Worm (Caenorhabditis elegans): ENCODE data around the gene ins-16.
A peak's percentile ranks its signal among the peaks of the same experiment; 100 is the strongest.

Gene ins-16

ce11 chrIII:2068248-2068647 lies 7.5 kb upstream of the ins-16 start, which contains the start of gene Y39A3A.3:
Gene Y39A3A.3, minus strand, starts transcription at chrIII:2068348.
- no peak for TF ChIP-seq lsy-2 (tag; optimal IDR thresholded peaks at IDR 0.05)

- TF ChIP-seq ham-2 (GFP tag; optimal IDR thresholded peaks at IDR 0.05) (peak; percentile 33), snpc-4 (tag; optimal IDR thresholded peaks at IDR 0.05) (no peak), sptf-1 (tag; optimal IDR thresholded peaks at IDR 0.05) (no peak)
These were observed 689 bp downstream of the ins-16 start for ce11 chrIII:2060068-2060467.

ce11 chrIII:2057570-2057969 lies 3.2 kb downstream of the ins-16 start, which contains the start of gene Y39A3A.2:
Gene Y39A3A.2, minus strand, starts transcription at chrIII:2057670.
- no peak for TF ChIP-seq ztf-11 (tag; optimal IDR thresholded peaks at IDR 0.05)
- no peak for TF ChIP-seq nhr-12 (tag; optimal IDR thresholded peaks at IDR 0.05)
- no peak for TF ChIP-seq sem-2 (GFP tag; optimal IDR thresholded peaks at IDR 0.05)
- TF ChIP-seq pha-4 (tag; optimal IDR thresholded peaks at IDR 0.05) = no peak
- TF ChIP-seq ham-2 (GFP tag; optimal IDR thresholded peaks at IDR 0.05) = no peak
- no peak for TF ChIP-seq unc-62 (GFP tag; optimal IDR thresholded peaks at IDR 0.05)
- no peak for TF ChIP-seq unc-39 (tag; optimal IDR thresholded peaks at IDR 0.05)
- no peak for TF ChIP-seq sptf-1 (tag; optimal IDR thresholded peaks at IDR 0.05)
- no peak for TF ChIP-seq blmp-1 (tag; optimal IDR thresholded peaks at IDR 0.05)
- TF ChIP-seq hlh-1 (tag; optimal IDR thresholded peaks at IDR 0.05) = no peak
- no peak for TF ChIP-seq mep-1 (tag; optimal IDR thresholded peaks at IDR 0.05)
- no peak for TF ChIP-seq ceh-83 (GFP tag; optimal IDR thresholded peaks at IDR 0.05)

ce11 chrIII:2054084-2054483 lies 6.7 kb downstream of the ins-16 start, which contains the start of gene M01E10.3:
Gene M01E10.3, minus strand, starts transcription at chrIII:2054184.
- no peak for TF ChIP-seq blmp-1 (tag; optimal IDR thresholded peaks at IDR 0.05)
- no peak for TF ChIP-seq nhr-28 (tag; optimal IDR thresholded peaks at IDR 0.05)
- no peak for TF ChIP-seq mls-2 (tag; optimal IDR thresholded peaks at IDR 0.05)
- TF ChIP-seq ceh-83 (GFP tag; optimal IDR thresholded peaks at IDR 0.05) = no peak

- TF ChIP-seq elt-3 (tag; optimal IDR thresholded peaks at IDR 0.05) (peak; percentile 8), ceh-39 (tag; optimal IDR thresholded peaks at IDR 0.05) (no peak), snpc-4 (tag; optimal IDR thresholded peaks at IDR 0.05) (no peak), nhr-237 (tag; optimal IDR thresholded peaks at IDR 0.05) (no peak)
These were observed 7.3 kb downstream of the ins-16 start for ce11 chrIII:2053433-2053832.

- TF ChIP-seq tbx-8 (GFP tag; optimal IDR thresholded peaks at IDR 0.05) (no peak), bed-3 (GFP tag; optimal IDR thresholded peaks at IDR 0.05) (no peak), M03D4.4 (tag; optimal IDR thresholded peaks at IDR 0.05) (no peak), elt-1 (tag; optimal IDR thresholded peaks at IDR 0.05; ENCODE audit: borderline replicate concordance, insufficient read depth) (no peak), nhr-2 (tag; optimal IDR thresholded peaks at IDR 0.05) (no peak), pha-4 (tag; optimal IDR thresholded peaks at IDR 0.05) (no peak), lin-13 (tag; optimal IDR thresholded peaks at IDR 0.05) (no peak), ztf-11 (tag; optimal IDR thresholded peaks at IDR 0.05) (no peak), nhr-76 (tag; optimal IDR thresholded peaks at IDR 0.05) (no peak), sptf-1 (tag; optimal IDR thresholded peaks at IDR 0.05) (no peak), ceh-39 (tag; optimal IDR thresholded peaks at IDR 0.05) (no peak), drap-1 (GFP tag; optimal IDR thresholded peaks at IDR 0.05) (no peak)
These were observed 10.3 kb downstream of the ins-16 start for ce11 chrIII:2050494-2050893.

- TF ChIP-seq zip-8 (tag; optimal IDR thresholded peaks at IDR 0.05) = no peak
- no peak for TF ChIP-seq M03D4.4 (tag; optimal IDR thresholded peaks at IDR 0.05)
- TF ChIP-seq ceh-43 (GFP tag; optimal IDR thresholded peaks at IDR 0.05) = no peak
- no peak for TF ChIP-seq flh-1 (GFP tag; optimal IDR thresholded peaks at IDR 0.05)
- no peak for TF ChIP-seq ztf-11 (tag; optimal IDR thresholded peaks at IDR 0.05)
- TF ChIP-seq elt-3 (tag; optimal IDR thresholded peaks at IDR 0.05) = no peak
- TF ChIP-seq nhr-2 (tag; optimal IDR thresholded peaks at IDR 0.05) = no peak
- no peak for TF ChIP-seq sem-2 (GFP tag; optimal IDR thresholded peaks at IDR 0.05)
- TF ChIP-seq mep-1 (tag; optimal IDR thresholded peaks at IDR 0.05) = no peak
- TF ChIP-seq tbx-8 (GFP tag; optimal IDR thresholded peaks at IDR 0.05) = no peak
- no peak for TF ChIP-seq elt-1 (tag; optimal IDR thresholded peaks at IDR 0.05; ENCODE audit: borderline replicate concordance, insufficient read depth)
- TF ChIP-seq lin-13 (tag; optimal IDR thresholded peaks at IDR 0.05) = no peak
These were observed 10.9 kb downstream of the ins-16 start for ce11 chrIII:2049825-2050224.

Measured in whole organism, mixed stage, embryonic.